Worm (Caenorhabditis elegans): ENCODE measurements around the gene C17C3.5.

C17C3.5 gene

DNA sequence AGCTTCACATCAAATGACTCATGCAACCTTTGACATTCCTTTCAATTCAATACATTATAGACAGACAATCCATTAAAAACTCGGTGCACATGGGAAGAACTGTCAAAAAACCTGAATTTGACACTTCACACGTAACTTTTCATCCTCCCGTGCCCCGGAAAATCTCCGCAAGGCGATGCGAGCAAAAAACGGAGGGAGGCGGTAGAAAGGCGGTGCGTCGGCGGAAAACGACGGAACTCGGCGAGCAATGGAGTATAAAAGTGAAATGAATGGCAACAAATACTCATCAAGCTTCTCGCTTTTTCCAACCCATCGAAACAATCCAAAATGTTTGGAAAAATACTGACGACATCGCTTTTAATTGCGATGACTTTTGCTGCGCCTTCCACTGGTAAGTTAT is 26.4 kb downstream of the C17C3.5 start, which contains the start of gene T25E4.1:
T25E4.1 (plus strand) TSS at position 301 of the 400 bp plus-strand sequence.
- TF ChIP-seq unc-39 (tag; optimal IDR thresholded peaks at IDR 0.05) (no peak), lin-13 (GFP tag; optimal IDR thresholded peaks at IDR 0.05) (no peak), sem-4 (tag; optimal IDR thresholded peaks at IDR 0.05) (no peak), crh-2 (tag; optimal IDR thresholded peaks at IDR 0.05) (no peak), peb-1 (tag; optimal IDR thresholded peaks at IDR 0.05) (no peak), unc-62 (GFP tag; optimal IDR thresholded peaks at IDR 0.05) (no peak), snpc-4 (tag; optimal IDR thresholded peaks at IDR 0.05) (no peak), sma-9 (GFP tag; optimal IDR thresholded peaks at IDR 0.05) (no peak), sma-9 (tag; optimal IDR thresholded peaks at IDR 0.05) (no peak), zag-1 (tag; optimal IDR thresholded peaks at IDR 0.05) (no peak), R02D3.7 (tag; optimal IDR thresholded peaks at IDR 0.05) (no peak), ztf-11 (tag; optimal IDR thresholded peaks at IDR 0.05) (no peak), sma-3 (GFP tag; optimal IDR thresholded peaks at IDR 0.05) (no peak), blmp-1 (tag; optimal IDR thresholded peaks at IDR 0.05; ENCODE audit: insufficient read depth) (no peak)

DNA sequence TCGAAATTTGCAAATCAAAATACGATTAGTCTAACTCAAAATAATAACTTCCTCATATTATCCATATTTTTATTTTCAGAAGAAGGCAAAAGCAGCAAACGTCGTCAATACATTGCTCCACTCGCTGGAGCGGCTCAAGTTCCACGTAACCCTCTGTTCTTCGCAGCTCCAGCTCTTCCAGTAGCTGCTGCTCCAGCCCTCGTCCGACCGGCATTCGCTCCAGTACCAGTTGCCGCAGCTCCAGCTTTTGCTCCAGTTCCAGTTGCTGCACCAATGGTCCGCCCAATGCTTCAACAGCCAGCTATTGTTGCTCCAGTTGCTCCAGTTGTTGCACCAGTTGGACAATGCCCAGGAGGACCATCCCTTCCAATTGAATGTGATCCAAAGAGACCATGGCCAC is 27.1 kb downstream of the C17C3.5 start:
- no peak for TF ChIP-seq R02D3.7 (tag; optimal IDR thresholded peaks at IDR 0.05)
- no peak for TF ChIP-seq ceh-82 (tag; optimal IDR thresholded peaks at IDR 0.05)
- TF ChIP-seq snpc-4 (tag; optimal IDR thresholded peaks at IDR 0.05): no peak
- TF ChIP-seq F13H6.1 (tag; optimal IDR thresholded peaks at IDR 0.05): no peak
- TF ChIP-seq nhr-10 (tag; optimal IDR thresholded peaks at IDR 0.05): no peak
- no peak for TF ChIP-seq ama-1 (optimal IDR thresholded peaks at IDR 0.05)
- TF ChIP-seq nhr-129 (tag; optimal IDR thresholded peaks at IDR 0.05): no peak
- no peak for TF ChIP-seq nhr-237 (tag; optimal IDR thresholded peaks at IDR 0.05)
- TF ChIP-seq peb-1 (tag; optimal IDR thresholded peaks at IDR 0.05): no peak
- TF ChIP-seq nhr-12 (tag; optimal IDR thresholded peaks at IDR 0.05): no peak

DNA sequence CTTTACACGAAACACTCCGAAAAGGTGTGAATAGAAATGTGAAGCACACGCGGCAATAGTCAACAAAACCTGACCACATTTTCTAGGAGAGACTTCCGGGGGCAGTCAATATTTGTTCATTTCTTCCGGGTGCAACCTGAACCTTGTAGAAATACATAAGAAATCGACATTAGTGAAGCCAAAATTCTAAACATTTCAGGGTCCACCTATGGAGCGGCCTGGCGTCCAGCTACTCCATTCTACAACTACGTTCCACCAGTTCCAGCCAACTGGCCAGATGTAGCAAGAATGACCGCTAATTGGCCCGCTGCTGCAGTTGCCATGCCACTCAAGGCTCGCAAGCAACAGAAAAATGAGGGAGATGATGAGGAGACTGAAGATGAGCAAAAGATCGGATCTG is 27.6 kb downstream of the C17C3.5 start:
- TF ChIP-seq lin-39 (tag; optimal IDR thresholded peaks at IDR 0.05) (no peak), aly-2 (tag; optimal IDR thresholded peaks at IDR 0.05) (no peak), unc-62 (GFP tag; optimal IDR thresholded peaks at IDR 0.05) (no peak), ceh-82 (tag; optimal IDR thresholded peaks at IDR 0.05) (no peak), nhr-6 (tag; optimal IDR thresholded peaks at IDR 0.05) (no peak), mbf-1 (tag; optimal IDR thresholded peaks at IDR 0.05) (no peak), egl-27 (tag; optimal IDR thresholded peaks at IDR 0.05) (no peak), mdl-1 (tag; optimal IDR thresholded peaks at IDR 0.05) (no peak), unc-39 (tag; optimal IDR thresholded peaks at IDR 0.05) (no peak), nhr-25 (tag; optimal IDR thresholded peaks at IDR 0.05) (no peak), nhr-237 (tag; optimal IDR thresholded peaks at IDR 0.05) (no peak)

DNA sequence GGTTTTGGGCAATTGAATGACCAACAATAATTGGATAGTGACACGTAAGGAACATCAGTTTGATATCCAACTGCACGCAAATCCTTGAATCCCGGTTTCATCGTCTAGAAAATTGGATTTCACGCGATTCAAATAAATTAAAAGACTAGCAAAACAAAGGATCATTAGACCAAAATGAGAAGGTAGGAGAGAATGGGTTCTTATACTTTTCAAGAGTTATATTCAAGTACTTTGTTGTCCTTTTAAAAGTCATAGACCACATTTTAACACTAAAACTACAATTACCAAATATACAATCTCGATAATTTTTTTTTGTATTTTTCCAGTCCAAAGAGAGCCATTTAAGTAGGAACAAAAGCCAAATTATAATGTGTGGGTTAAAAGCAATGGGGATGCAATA is 30.7 kb downstream of the C17C3.5 start, which contains the start of gene T25E4.2:
T25E4.2 (minus strand) TSS at position 101 of the 400 bp plus-strand sequence.
- no peak for TF ChIP-seq sma-3 (GFP tag; optimal IDR thresholded peaks at IDR 0.05)
- no peak for TF ChIP-seq zag-1 (tag; optimal IDR thresholded peaks at IDR 0.05)
- no peak for TF ChIP-seq lin-13 (GFP tag; optimal IDR thresholded peaks at IDR 0.05)
- no peak for TF ChIP-seq mab-5 (tag; optimal IDR thresholded peaks at IDR 0.05)
- TF ChIP-seq ceh-16 (tag; optimal IDR thresholded peaks at IDR 0.05): no peak
- no peak for TF ChIP-seq lin-11 (tag; optimal IDR thresholded peaks at IDR 0.05)
- TF ChIP-seq nhr-11 (tag; optimal IDR thresholded peaks at IDR 0.05): no peak
- TF ChIP-seq ztf-11 (tag; optimal IDR thresholded peaks at IDR 0.05): no peak
- TF ChIP-seq ceh-82 (tag; optimal IDR thresholded peaks at IDR 0.05): no peak
- no peak for TF ChIP-seq skn-1 (tag; optimal IDR thresholded peaks at IDR 0.05)
- TF ChIP-seq elt-1 (tag; optimal IDR thresholded peaks at IDR 0.05): no peak
- no peak for TF ChIP-seq nhr-77 (tag; optimal IDR thresholded peaks at IDR 0.05)
- no peak for TF ChIP-seq gmeb-1 (tag; optimal IDR thresholded peaks at IDR 0.05)
- TF ChIP-seq ZK546.5 (tag; optimal IDR thresholded peaks at IDR 0.05): no peak
- no peak for TF ChIP-seq blmp-1 (tag; optimal IDR thresholded peaks at IDR 0.05; ENCODE audit: insufficient read depth)
- TF ChIP-seq lin-39 (tag; optimal IDR thresholded peaks at IDR 0.05): no peak

DNA sequence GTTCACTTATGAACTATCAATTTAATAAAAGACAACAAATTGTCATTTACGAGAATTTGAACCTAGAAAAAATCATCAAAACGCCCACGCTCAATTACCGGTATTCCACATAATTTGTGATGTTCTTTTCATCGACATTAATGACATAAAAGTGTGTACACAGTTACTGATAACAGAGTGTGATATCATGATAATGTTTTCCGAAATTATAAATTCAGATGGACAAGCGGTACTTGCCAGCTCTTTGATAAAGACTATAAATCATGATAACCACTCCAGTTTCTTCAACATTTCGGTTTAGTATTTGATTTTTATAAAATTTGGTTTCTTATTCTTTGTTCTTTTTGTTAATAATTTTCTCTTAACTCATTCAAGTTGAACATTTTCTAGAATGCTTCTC is 34.2 kb downstream of the C17C3.5 start, which contains the start of gene lys-8:
lys-8 (plus strand) TSS at position 391 of the 400 bp plus-strand sequence.
- TF ChIP-seq crh-2 (tag; optimal IDR thresholded peaks at IDR 0.05): peak; percentile 67
- no peak for TF ChIP-seq elt-1 (tag; optimal IDR thresholded peaks at IDR 0.05)
- TF ChIP-seq unc-39 (tag; optimal IDR thresholded peaks at IDR 0.05): no peak
- no peak for TF ChIP-seq ceh-16 (tag; optimal IDR thresholded peaks at IDR 0.05)
- no peak for TF ChIP-seq nhr-237 (tag; optimal IDR thresholded peaks at IDR 0.05)
- TF ChIP-seq mdl-1 (tag; optimal IDR thresholded peaks at IDR 0.05): no peak
- peak; percentile 58 for TF ChIP-seq skn-1 (tag; optimal IDR thresholded peaks at IDR 0.05)
- TF ChIP-seq mab-5 (tag; optimal IDR thresholded peaks at IDR 0.05): no peak
- TF ChIP-seq ztf-11 (tag; optimal IDR thresholded peaks at IDR 0.05): no peak
- TF ChIP-seq nhr-6 (tag; optimal IDR thresholded peaks at IDR 0.05): no peak
- TF ChIP-seq nhr-11 (tag; optimal IDR thresholded peaks at IDR 0.05): no peak
- TF ChIP-seq nhr-10 (tag; optimal IDR thresholded peaks at IDR 0.05): no peak
- no peak for TF ChIP-seq blmp-1 (tag; optimal IDR thresholded peaks at IDR 0.05; ENCODE audit: insufficient read depth)
- TF ChIP-seq elt-3 (tag; optimal IDR thresholded peaks at IDR 0.05): no peak
- no peak for TF ChIP-seq zag-1 (tag; optimal IDR thresholded peaks at IDR 0.05)
- TF ChIP-seq mbf-1 (tag; optimal IDR thresholded peaks at IDR 0.05): no peak
- TF ChIP-seq egl-27 (tag; optimal IDR thresholded peaks at IDR 0.05): no peak
- TF ChIP-seq nhr-23 (tag; optimal IDR thresholded peaks at IDR 0.05): no peak
- no peak for TF ChIP-seq unc-62 (GFP tag; optimal IDR thresholded peaks at IDR 0.05)
- TF ChIP-seq ama-1 (optimal IDR thresholded peaks at IDR 0.05): no peak
- TF ChIP-seq nhr-77 (tag; optimal IDR thresholded peaks at IDR 0.05): no peak
- TF ChIP-seq unc-55 (GFP tag; optimal IDR thresholded peaks at IDR 0.05): no peak
- TF ChIP-seq lsy-2 (tag; optimal IDR thresholded peaks at IDR 0.05): no peak
- no peak for TF ChIP-seq lin-13 (GFP tag; optimal IDR thresholded peaks at IDR 0.05)
- no peak for TF ChIP-seq lin-11 (tag; optimal IDR thresholded peaks at IDR 0.05)
- TF ChIP-seq ZK546.5 (tag; optimal IDR thresholded peaks at IDR 0.05): no peak
- no peak for TF ChIP-seq ceh-82 (tag; optimal IDR thresholded peaks at IDR 0.05)
- TF ChIP-seq nhr-129 (tag; optimal IDR thresholded peaks at IDR 0.05): no peak
- peak; percentile 97 for TF ChIP-seq fos-1 (tag; optimal IDR thresholded peaks at IDR 0.05)
